Fruit fly (Drosophila melanogaster): Measurements from ENCODE around the gene mkg-p.

DNA sequence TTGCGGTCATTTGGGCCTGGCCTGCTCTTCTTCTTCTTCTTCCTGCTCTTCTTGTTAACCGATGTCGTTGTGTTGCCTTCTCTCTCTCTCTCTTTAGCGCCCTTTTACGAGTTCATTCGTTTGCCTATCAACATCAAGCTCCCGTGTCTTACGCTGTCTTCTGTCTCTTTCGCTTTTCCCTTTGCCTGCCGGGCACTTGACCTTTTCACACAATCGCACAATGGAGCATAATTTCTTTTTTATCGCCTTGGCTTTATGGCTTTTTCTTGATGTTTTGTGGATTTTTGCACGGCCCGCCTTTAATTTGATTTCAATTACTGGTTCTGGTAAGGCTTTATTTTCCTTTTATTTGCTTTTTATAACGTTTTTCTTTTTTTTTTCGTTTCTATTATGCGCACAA lies 16.3 kb upstream of the mkg-p start:
- TF ChIP-seq EcR (GFP tag; optimal IDR thresholded peaks at IDR 0.05), result no peak
- TF ChIP-seq CG8478 (optimal IDR thresholded peaks at IDR 0.05), result no peak
- TF ChIP-seq usp (GFP tag; optimal IDR thresholded peaks at IDR 0.05), result no peak
